Worm (Caenorhabditis elegans) whole organism, young adult: ENCODE data around the gene F58B4.5.

Experiments
- F10E7.11 ChIP-seq: sonication (generic microtip); optimal IDR thresholded peaks from 2 replicates; lab custom pipeline; 2017; ENCODE audit warnings: mild to moderate bottlenecking, missing genetic modification characterization, moderate library complexity, missing compliant biosample characterization
- F33H1.4 ChIP-seq: fragments of 200-800 bp; sonication (Bioruptor generic); IDR thresholded peaks from 2 replicates; pipeline ENCODE4 v1.3.6; 2022; ENCODE audit warnings: missing genetic modification reagents, missing genetic modification characterization, missing compliant biosample characterization
- F57A8.1 ChIP-seq: fragments of 200-800 bp; sonication (Bioruptor generic); optimal IDR thresholded peaks from 2 replicates; lab custom pipeline; 2018; ENCODE audit warnings: mild to moderate bottlenecking, missing genetic modification characterization, moderate library complexity, missing compliant biosample characterization
- K12H6.12 ChIP-seq: fragments of 200-800 bp; sonication (Bioruptor generic); optimal IDR thresholded peaks from 2 replicates; lab custom pipeline; 2018; ENCODE audit warnings: mild to moderate bottlenecking, missing genetic modification characterization, missing compliant biosample characterization
- T07F8.4 ChIP-seq: sonication (generic microtip); optimal IDR thresholded peaks from 2 replicates; lab custom pipeline; 2016; ENCODE audit warnings: mild to moderate bottlenecking, missing genetic modification characterization, moderate library complexity, missing compliant biosample characterization
- T26A5.8 ChIP-seq: sonication (generic microtip); optimal IDR thresholded peaks from 2 replicates; lab custom pipeline; 2016; ENCODE audit warnings: missing genetic modification characterization, missing compliant biosample characterization
- Y53F4B.3 ChIP-seq: fragments of 200-800 bp; sonication (Bioruptor generic); IDR thresholded peaks from 2 replicates; pipeline ENCODE4 v1.3.6; 2022; ENCODE audit warnings: missing genetic modification reagents, missing genetic modification characterization, missing compliant biosample characterization
- Y53G8AR.9 ChIP-seq: fragments of 200-800 bp; sonication (Bioruptor generic); conservative IDR thresholded peaks from 2 replicates; pipeline ENCODE4 v1.3.6; 2022; ENCODE audit warnings: missing genetic modification reagents, missing genetic modification characterization, missing compliant biosample characterization
- Y95B8A.8 ChIP-seq: fragments of 200-800 bp; sonication (Bioruptor generic); IDR thresholded peaks from 2 replicates; pipeline ENCODE4 v1.3.6; 2022; ENCODE audit warnings: missing genetic modification reagents, missing genetic modification characterization, missing compliant biosample characterization
- akir-1 ChIP-seq: fragments of 200-800 bp; sonication (Bioruptor generic); optimal IDR thresholded peaks from 2 replicates; lab custom pipeline; 2018; ENCODE audit warnings: mild to moderate bottlenecking, missing genetic modification characterization, moderate library complexity, missing compliant biosample characterization
- attf-3 ChIP-seq: fragments of 200-800 bp; sonication (Bioruptor generic); conservative IDR thresholded peaks from 2 replicates; pipeline ENCODE4 v1.3.6; 2022; ENCODE audit warnings: missing genetic modification reagents, missing genetic modification characterization, missing compliant biosample characterization
- attf-6 ChIP-seq: fragments of 200-800 bp; sonication (Bioruptor generic); IDR thresholded peaks from 2 replicates; pipeline ENCODE4 v1.3.6; 2022; ENCODE audit warnings: missing genetic modification reagents, missing genetic modification characterization, missing compliant biosample characterization
- bed-1 ChIP-seq: fragments of 200-800 bp; sonication (Bioruptor generic); IDR thresholded peaks from 2 replicates; pipeline ENCODE4 v1.3.6; 2022; ENCODE audit warnings: missing genetic modification reagents, missing genetic modification characterization, missing compliant biosample characterization
- ccch-3 ChIP-seq: fragments of 200-800 bp; sonication (Bioruptor generic); optimal IDR thresholded peaks from 2 replicates; lab custom pipeline; 2018; ENCODE audit warnings: mild to moderate bottlenecking, missing genetic modification characterization, missing compliant biosample characterization
- cebp-1 ChIP-seq, 2 experiments: fragments of 200-800 bp in 1 of 2; sonication (Bioruptor generic) in 1 of 2; sonication (generic microtip) in 1 of 2; IDR thresholded peaks in 1 of 2; optimal IDR thresholded peaks in 1 of 2; 2 replicates each; pipeline versions ENCODE4 v1.3.6 to Lab custom; 2017 to 2022; ENCODE audit warnings: missing compliant biosample characterization in 2 of 2, missing genetic modification characterization in 2 of 2, mild to moderate bottlenecking in 1 of 2, missing genetic modification reagents in 1 of 2, moderate library complexity in 1 of 2
- cebp-2 ChIP-seq: fragments of 200-800 bp; sonication (Bioruptor generic); IDR thresholded peaks from 2 replicates; pipeline ENCODE4 v1.3.6; 2022; ENCODE audit warnings: missing genetic modification characterization, missing compliant biosample characterization
- ceh-100 ChIP-seq: fragments of 200-800 bp; sonication (Bioruptor generic); IDR thresholded peaks from 2 replicates; pipeline ENCODE4 v1.3.6; 2022; ENCODE audit warnings: missing genetic modification reagents, missing genetic modification characterization, missing compliant biosample characterization
- ceh-58 ChIP-seq: fragments of 200-800 bp; sonication (Bioruptor generic); IDR thresholded peaks from 2 replicates; pipeline ENCODE4 v1.3.6; 2022; ENCODE audit warnings: missing genetic modification characterization, missing compliant biosample characterization
- die-1 ChIP-seq: sonication (generic microtip); optimal IDR thresholded peaks from 2 replicates; lab custom pipeline; 2016; ENCODE audit warnings: missing genotype, mild to moderate bottlenecking, missing genetic modification characterization, missing compliant biosample characterization
- efl-1 ChIP-seq: fragments of 150-350 bp; optimal IDR thresholded peaks from 2 replicates; lab custom pipeline; 2014; ENCODE audit warnings: missing biosample characterization, missing genetic modification reagents, missing genetic modification characterization
- egrh-3 ChIP-seq: fragments of 200-800 bp; sonication (Bioruptor generic); IDR thresholded peaks from 2 replicates; pipeline ENCODE4 v1.3.6; 2022; ENCODE audit warnings: missing genetic modification reagents, missing genetic modification characterization, missing compliant biosample characterization
- fkh-3 ChIP-seq: sonication (generic microtip); optimal IDR thresholded peaks from 2 replicates; lab custom pipeline; 2016; ENCODE audit warnings: mild to moderate bottlenecking, missing genetic modification characterization, missing compliant biosample characterization
- him-1 ChIP-seq: sonication (generic microtip); optimal IDR thresholded peaks from 2 replicates; lab custom pipeline; 2016; ENCODE audit warnings: missing genotype, missing genetic modification reagents, missing genetic modification characterization, missing compliant biosample characterization
- hlh-12 ChIP-seq: sonication (generic microtip); optimal IDR thresholded peaks from 2 replicates; lab custom pipeline; 2016; ENCODE audit warnings: missing genetic modification characterization, missing compliant biosample characterization
- hlh-26 ChIP-seq: fragments of 200-800 bp; sonication (Bioruptor generic); conservative IDR thresholded peaks from 2 replicates; pipeline ENCODE4 v1.3.6; 2022; ENCODE audit warnings: missing genetic modification reagents, missing genetic modification characterization, missing compliant biosample characterization
- hsf-1 ChIP-seq: fragments of 200-800 bp; sonication (Bioruptor generic); IDR thresholded peaks from 2 replicates; pipeline ENCODE4 v1.3.6; 2022; ENCODE audit warnings: missing genetic modification reagents, missing genetic modification characterization, missing compliant biosample characterization
- let-607 ChIP-seq, 2 experiments: fragments of 200-800 bp in 1 of 2; sonication (Bioruptor generic) in 1 of 2; sonication (generic microtip) in 1 of 2; optimal IDR thresholded peaks; 2 replicates each; lab custom pipeline; 2016 to 2018; ENCODE audit warnings: mild to moderate bottlenecking in 2 of 2, missing compliant biosample characterization in 2 of 2, missing genetic modification characterization in 2 of 2, moderate library complexity in 2 of 2, missing genotype in 1 of 2
- lin-35 ChIP-seq, 3 experiments: fragments of 150-350 bp in 2 of 3; sonication (generic microtip) in 1 of 3; optimal IDR thresholded peaks; 2 replicates each; lab custom pipeline; 2014 to 2018; ENCODE audit warnings: missing biosample characterization in 3 of 3, missing genetic modification characterization in 3 of 3, missing genetic modification reagents in 3 of 3
- lin-40 ChIP-seq: sonication (generic microtip); optimal IDR thresholded peaks from 2 replicates; lab custom pipeline; 2016; ENCODE audit warnings: missing genetic modification characterization, mild to moderate bottlenecking, missing compliant biosample characterization, missing genotype, missing genetic modification reagents
- lir-1 ChIP-seq: fragments of 200-800 bp; sonication (Bioruptor generic); conservative IDR thresholded peaks from 2 replicates; pipeline ENCODE4 v1.3.6; 2022; ENCODE audit warnings: missing genetic modification reagents, missing genetic modification characterization, missing compliant biosample characterization
- madf-6 ChIP-seq: fragments of 200-800 bp; sonication (Bioruptor generic); IDR thresholded peaks from 2 replicates; pipeline ENCODE4 v1.3.6; 2022; ENCODE audit warnings: missing genetic modification reagents, missing genetic modification characterization, missing compliant biosample characterization
- madf-8 ChIP-seq: fragments of 200-800 bp; sonication (Bioruptor generic); conservative IDR thresholded peaks from 2 replicates; pipeline ENCODE4 v1.3.6; 2022; ENCODE audit warnings: missing genetic modification reagents, missing genetic modification characterization, missing compliant biosample characterization
- mxl-1 ChIP-seq: sonication (generic microtip); optimal IDR thresholded peaks from 2 replicates; lab custom pipeline; 2016; ENCODE audit warnings: missing genetic modification characterization, missing compliant biosample characterization
- nhr-120 ChIP-seq: fragments of 200-800 bp; sonication (Bioruptor generic); IDR thresholded peaks from 2 replicates; pipeline ENCODE4 v1.3.6; 2022; ENCODE audit warnings: missing genetic modification characterization, missing compliant biosample characterization
- nhr-27 ChIP-seq: fragments of 200-800 bp; sonication (Bioruptor generic); optimal IDR thresholded peaks from 2 replicates; lab custom pipeline; 2018; ENCODE audit warnings: mild to moderate bottlenecking, missing genetic modification characterization, moderate library complexity, missing compliant biosample characterization
- nhr-90 ChIP-seq: sonication (generic microtip); optimal IDR thresholded peaks from 2 replicates; lab custom pipeline; 2016; ENCODE audit warnings: missing genotype, mild to moderate bottlenecking, missing genetic modification characterization, missing compliant biosample characterization
- pbrm-1 ChIP-seq: fragments of 200-800 bp; sonication (Bioruptor generic); IDR thresholded peaks from 2 replicates; pipeline ENCODE4 v1.3.6; 2022; ENCODE audit warnings: missing genetic modification reagents, missing genetic modification characterization, missing compliant biosample characterization
- sdz-38 ChIP-seq: sonication (generic microtip); optimal IDR thresholded peaks from 2 replicates; lab custom pipeline; 2016; ENCODE audit warnings: missing genotype, missing genetic modification characterization, missing compliant biosample characterization
- sea-2 ChIP-seq: fragments of 200-800 bp; sonication (Bioruptor generic); IDR thresholded peaks from 2 replicates; pipeline ENCODE4 v1.3.6; 2022; ENCODE audit warnings: missing genetic modification characterization, missing compliant biosample characterization
- snpc-1.1 ChIP-seq: sonication (generic microtip); optimal IDR thresholded peaks from 2 replicates; lab custom pipeline; 2017; ENCODE audit warnings: missing genetic modification characterization, mild to moderate bottlenecking, missing compliant biosample characterization, antibody characterized with exemption, moderate library complexity, missing genotype, missing genetic modification reagents; ENCODE audit not compliant: insufficient read depth
- snpc-1.3 ChIP-seq: sonication (generic microtip); optimal IDR thresholded peaks from 2 replicates; lab custom pipeline; 2017; ENCODE audit warnings: missing genetic modification characterization, mild to moderate bottlenecking, missing compliant biosample characterization, antibody characterized with exemption, moderate library complexity, missing genotype, missing genetic modification reagents; ENCODE audit not compliant: insufficient read depth
- snpc-3.4 ChIP-seq: sonication (generic microtip); optimal IDR thresholded peaks from 2 replicates; lab custom pipeline; 2017; ENCODE audit warnings: missing genetic modification characterization, mild to moderate bottlenecking, missing compliant biosample characterization, antibody characterized with exemption, moderate library complexity, missing genotype, missing genetic modification reagents
- somi-1 ChIP-seq: fragments of 200-800 bp; sonication (Bioruptor generic); optimal IDR thresholded peaks from 2 replicates; lab custom pipeline; 2018; ENCODE audit warnings: mild to moderate bottlenecking, missing genetic modification characterization, missing compliant biosample characterization
- zim-3 ChIP-seq: sonication (generic microtip); optimal IDR thresholded peaks from 2 replicates; lab custom pipeline; 2017; ENCODE audit warnings: mild to moderate bottlenecking, missing genetic modification characterization, moderate library complexity, missing compliant biosample characterization
- ztf-22 ChIP-seq: fragments of 200-800 bp; sonication (Bioruptor generic); optimal IDR thresholded peaks from 2 replicates; lab custom pipeline; 2018; ENCODE audit warnings: mild to moderate bottlenecking, missing genetic modification characterization, moderate library complexity, missing compliant biosample characterization
- ztf-28 ChIP-seq: fragments of 200-800 bp; sonication (Bioruptor generic); IDR thresholded peaks from 2 replicates; pipeline ENCODE4 v1.3.6; 2022; ENCODE audit warnings: missing genetic modification reagents, missing genetic modification characterization, missing compliant biosample characterization
- ztf-3 ChIP-seq: fragments of 200-800 bp; sonication (Bioruptor generic); optimal IDR thresholded peaks from 2 replicates; lab custom pipeline; 2018; ENCODE audit warnings: mild to moderate bottlenecking, missing genetic modification characterization, missing compliant biosample characterization
- ztf-6 ChIP-seq: fragments of 200-800 bp; sonication (Bioruptor generic); IDR thresholded peaks from 2 replicates; pipeline ENCODE4 v1.3.6; 2022; ENCODE audit warnings: missing genetic modification reagents, missing genetic modification characterization, missing compliant biosample characterization

F58B4.5 gene

DNA sequence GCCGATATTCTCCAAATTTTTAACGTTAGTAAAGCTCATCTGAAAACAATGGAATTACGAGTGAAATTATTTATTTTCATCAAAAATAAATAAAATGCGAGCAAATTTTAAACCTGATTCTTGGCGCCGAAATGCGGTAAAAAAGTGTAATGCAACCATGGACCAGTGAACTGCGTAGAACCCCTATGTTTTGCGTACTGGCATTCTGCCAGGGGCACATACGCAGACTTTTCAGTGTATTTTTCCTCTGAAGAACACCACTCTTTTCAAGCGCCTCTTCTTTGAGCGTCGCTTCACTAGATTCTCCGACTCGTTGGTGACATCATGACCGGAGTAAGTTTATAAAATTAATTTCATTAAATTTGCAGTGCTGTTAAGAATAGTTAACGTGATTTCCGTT, 33.0 kb downstream of the F58B4.5 start, which contains the start of the genes ctf-4 and eef-1G (continued):
- no peak for TF ChIP-seq bed-1 (GFP tag; lab: Robert Waterston, UW)
- TF ChIP-seq lin-40 (tag; lab: Kevin White, UChicago): peak; percentile 94
- TF ChIP-seq egrh-3 (GFP tag; lab: Robert Waterston, UW): no peak
- no peak for TF ChIP-seq fkh-3
- TF ChIP-seq lin-35 (GFP tag; optimal IDR thresholded peaks at IDR 0.05; lab: Kevin White, UChicago): peak; percentile 26 to 96 (median 60)
- no peak for TF ChIP-seq zim-3 (tag; lab: Kevin White, UChicago)
- TF ChIP-seq madf-6 (GFP tag; lab: Robert Waterston, UW): peak; percentile 91
- peak; percentile 74 for TF ChIP-seq F33H1.4 (GFP tag; lab: Robert Waterston, UW)
- no peak for TF ChIP-seq Y53F4B.3
- peak; percentile 85 for TF ChIP-seq K12H6.12 (tag; lab: Kevin White, UChicago)
- TF ChIP-seq snpc-3.4 (tag; lab: Kevin White, UChicago): peak; percentile 93
- TF ChIP-seq cebp-1 (GFP tag; IDR thresholded peaks at IDR 0.05; lab: Robert Waterston, UW): peak; percentile 61; the same call in 1 of the 2 replicates
- TF ChIP-seq cebp-1 (tag; optimal IDR thresholded peaks at IDR 0.05; lab: Kevin White, UChicago): peak; percentile 88
- peak; percentile 78 for TF ChIP-seq somi-1 (GFP tag; lab: Kevin White, UChicago)
- TF ChIP-seq F10E7.11: no peak
- peak; percentile 14 for TF ChIP-seq T07F8.4
- no peak for TF ChIP-seq sea-2 (GFP tag; lab: Robert Waterston, UW)
- TF ChIP-seq die-1 (tag; lab: Kevin White, UChicago): no peak
- peak; percentile 88 for TF ChIP-seq snpc-1.3
- TF ChIP-seq F57A8.1 (GFP tag; lab: Kevin White, UChicago): no peak
- no peak for TF ChIP-seq akir-1
- TF ChIP-seq mxl-1: no peak
- no peak for TF ChIP-seq ztf-22 (GFP tag; lab: Kevin White, UChicago)
- TF ChIP-seq let-607 (tag; optimal IDR thresholded peaks at IDR 0.05; lab: Kevin White, UChicago): peak; percentile 91 to 94
- TF ChIP-seq Y95B8A.8 (GFP tag; lab: Robert Waterston, UW): peak; percentile 83; the same call in 1 of the 2 replicates
- TF ChIP-seq madf-8 (GFP tag; lab: Robert Waterston, UW): peak; percentile 64
- no peak for TF ChIP-seq hlh-12 (tag; lab: Kevin White, UChicago)
- no peak for TF ChIP-seq nhr-27 (tag; lab: Kevin White, UChicago)
- no peak for TF ChIP-seq ztf-28
- TF ChIP-seq ceh-58 (GFP tag; lab: Robert Waterston, UW): no peak
- TF ChIP-seq hlh-26: no peak
- no peak for TF ChIP-seq sdz-38 (tag; lab: Kevin White, UChicago)
- peak; percentile 59 for TF ChIP-seq snpc-1.1 (tag; lab: Kevin White, UChicago)
- peak; percentile 75 for TF ChIP-seq lir-1
- TF ChIP-seq ztf-6 (GFP tag; lab: Robert Waterston, UW): peak; percentile 71; the same call in 1 of the 2 replicates
- peak; percentile 76 for TF ChIP-seq hsf-1 (GFP tag; lab: Robert Waterston, UW)
- peak; percentile 95 for TF ChIP-seq Y53G8AR.9 (GFP tag; lab: Robert Waterston, UW)
- TF ChIP-seq T26A5.8 (tag; lab: Kevin White, UChicago): no peak
- TF ChIP-seq attf-3 (GFP tag; lab: Robert Waterston, UW): peak; percentile 75
- no peak for TF ChIP-seq attf-6 (GFP tag; lab: Robert Waterston, UW)
- no peak for TF ChIP-seq nhr-120 (GFP tag; lab: Robert Waterston, UW)
- TF ChIP-seq cebp-2 (GFP tag; lab: Robert Waterston, UW): 0 out of 2 replicates have a peak, but pooled peaks have one; percentile 62
- TF ChIP-seq ztf-3 (GFP tag; lab: Kevin White, UChicago): peak; percentile 36
- peak; percentile 91 for TF ChIP-seq pbrm-1
- peak; percentile 52 for TF ChIP-seq nhr-90 (tag; lab: Kevin White, UChicago)
- TF ChIP-seq ccch-3 (GFP tag; lab: Kevin White, UChicago): no peak
- TF ChIP-seq ceh-100 (GFP tag; lab: Robert Waterston, UW): peak; percentile 77
- peak; percentile 90 for TF ChIP-seq efl-1
- TF ChIP-seq him-1: peak; percentile 8
